Worm (Caenorhabditis elegans) whole organism, midembryonic: ENCODE measurements around the gene VC5.2.

Source experiments
- T22C8.4 ChIP-seq: fragments of 200-800 bp; sonication (Bioruptor generic); IDR thresholded peaks from 2 replicates; pipeline ENCODE4 v1.3.6; 2022; ENCODE audit warnings: missing genetic modification characterization, missing compliant biosample characterization
- flt-1 ChIP-seq: fragments of 200-800 bp; sonication (Bioruptor generic); IDR thresholded peaks from 2 replicates; pipeline ENCODE4 v1.3.6; 2022; ENCODE audit warnings: missing genetic modification characterization, missing compliant biosample characterization
- klf-2 ChIP-seq: fragments of 200-800 bp; sonication (Bioruptor generic); conservative IDR thresholded peaks from 2 replicates; pipeline ENCODE4 v1.3.6; 2022; ENCODE audit warnings: missing genetic modification reagents, missing genetic modification characterization, missing compliant biosample characterization
- med-1 ChIP-seq: sonication (generic microtip); optimal IDR thresholded peaks from 2 replicates; lab custom pipeline; 2017; ENCODE audit warnings: missing genetic modification characterization, mild to moderate bottlenecking, missing compliant biosample characterization, antibody characterized with exemption, missing genetic modification reagents; ENCODE audit not compliant: insufficient read depth
- ztf-23 ChIP-seq: fragments of 200-800 bp; sonication (Bioruptor generic); IDR thresholded peaks from 2 replicates; pipeline ENCODE4 v1.3.6; 2022; ENCODE audit warnings: missing genetic modification reagents, missing genetic modification characterization, missing compliant biosample characterization
- ztf-29 ChIP-seq: fragments of 200-800 bp; sonication (Bioruptor generic); IDR thresholded peaks from 2 replicates; pipeline ENCODE4 v1.3.6; 2022; ENCODE audit warnings: missing genetic modification reagents, missing genetic modification characterization, missing compliant biosample characterization

DNA sequence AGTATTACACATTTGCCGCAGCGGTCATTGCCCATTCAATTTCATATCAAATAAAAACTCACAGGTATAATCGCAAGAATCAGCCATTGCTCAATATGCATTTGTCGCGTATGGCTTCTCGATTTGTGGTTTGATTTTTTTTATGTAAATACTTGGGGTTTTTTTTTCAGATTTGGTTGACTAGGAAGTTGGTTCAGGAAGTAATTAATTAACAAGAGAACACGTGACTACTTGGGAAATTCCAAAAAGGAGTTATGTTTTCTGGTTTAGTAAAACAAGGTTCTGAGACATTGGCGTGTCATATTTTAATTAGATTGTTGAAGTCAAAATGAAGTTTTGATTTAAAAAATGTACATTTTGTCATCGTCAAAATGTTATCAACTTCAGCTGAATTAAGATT lies 45.2 kb downstream of the VC5.2 start, which contains the start of gene srx-36:
- TF ChIP-seq ztf-23 (GFP tag; lab: Robert Waterston, UW) (no peak), klf-2 (GFP tag; lab: Robert Waterston, UW) (no peak), T22C8.4 (no peak), flt-1 (no peak), med-1 (GFP tag; lab: Kevin White, UChicago) (no peak), ztf-29 (GFP tag; lab: Robert Waterston, UW) (no peak)
